Worm (Caenorhabditis elegans) whole organism, early embryonic: ENCODE measurements around the gene cyp-13A1.

Source experiments
- aly-1 ChIP-seq: sonication (generic microtip); optimal IDR thresholded peaks from 2 replicates; lab custom pipeline; 2016; ENCODE audit warnings: missing genetic modification characterization, missing compliant biosample characterization
- ama-1 ChIP-seq: fragments of 150-350 bp; optimal IDR thresholded peaks from 2 replicates; lab custom pipeline; 2014
- ceh-13 ChIP-seq: fragments of 200-800 bp; sonication (Bioruptor generic); optimal IDR thresholded peaks from 2 replicates; lab custom pipeline; 2018; ENCODE audit warnings: mild to moderate bottlenecking, missing genetic modification characterization, missing compliant biosample characterization
- ceh-36 ChIP-seq: sonication (generic microtip); optimal IDR thresholded peaks from 2 replicates; lab custom pipeline; 2016; ENCODE audit warnings: missing genetic modification characterization, inconsistent platforms, missing compliant biosample characterization
- flt-1 ChIP-seq: fragments of 200-800 bp; sonication (Bioruptor generic); IDR thresholded peaks from 2 replicates; pipeline ENCODE4 v1.3.6; 2022; ENCODE audit warnings: missing genetic modification characterization, missing compliant biosample characterization
- hnd-1 ChIP-seq: sonication (generic microtip); optimal IDR thresholded peaks from 2 replicates; lab custom pipeline; 2016; ENCODE audit warnings: missing genetic modification characterization, missing compliant biosample characterization
- pes-1 ChIP-seq: fragments of 200-800 bp; sonication (Bioruptor generic); IDR thresholded peaks from 2 replicates; pipeline ENCODE4 v1.3.6; 2022; ENCODE audit warnings: missing genetic modification reagents, missing genetic modification characterization, missing compliant biosample characterization
- scrt-1 ChIP-seq: fragments of 200-800 bp; sonication (Bioruptor generic); IDR thresholded peaks from 2 replicates; pipeline ENCODE4 v1.3.6; 2022; ENCODE audit warnings: missing genetic modification characterization, missing compliant biosample characterization
- tbx-11 ChIP-seq: fragments of 200-800 bp; sonication (Bioruptor generic); IDR thresholded peaks from 2 replicates; pipeline ENCODE4 v1.3.6; 2022; ENCODE audit warnings: missing genetic modification characterization, missing compliant biosample characterization

DNA sequence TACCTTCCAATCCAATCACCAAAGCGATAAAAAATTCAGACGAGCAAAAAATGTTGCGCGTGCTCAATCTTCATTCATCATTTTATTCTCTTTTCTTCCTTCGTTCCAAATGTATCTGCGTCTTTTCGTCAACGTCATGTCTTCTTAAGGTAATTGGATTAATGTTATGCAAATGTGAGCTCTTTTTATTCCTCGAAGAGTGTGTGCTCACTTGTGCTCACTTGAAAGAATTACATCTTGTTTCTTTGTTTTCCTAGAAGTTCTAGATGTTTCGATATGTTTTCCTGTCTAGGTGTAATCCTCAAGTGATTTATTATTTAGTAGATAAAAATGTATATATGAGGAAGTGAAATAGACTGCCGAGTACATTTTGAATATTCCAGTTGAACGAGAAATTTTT, 26.4 kb downstream of the cyp-13A1 start:
- TF ChIP-seq scrt-1 (GFP tag; lab: Robert Waterston, UW) (no peak), pes-1 (no peak), ama-1 (lab: Kevin White, UChicago) (no peak), ceh-36 (tag; lab: Kevin White, UChicago) (no peak), flt-1 (no peak), tbx-11 (GFP tag; lab: Robert Waterston, UW) (no peak), ceh-13 (no peak), aly-1 (no peak), hnd-1 (tag; lab: Kevin White, UChicago) (no peak)
